Worm (Caenorhabditis elegans) whole organism, young adult: ENCODE measurements around the gene F09G2.2.
A peak's percentile ranks its signal among the peaks of the same experiment; 100 is the strongest.

ENCODE experiments used
- ceh-27 ChIP-seq: fragments of 200-800 bp; sonication (Bioruptor generic); optimal IDR thresholded peaks from 2 replicates; lab custom pipeline; 2018; ENCODE audit warnings: mild to moderate bottlenecking, missing genetic modification characterization, moderate library complexity, missing compliant biosample characterization
- nhr-27 ChIP-seq: fragments of 200-800 bp; sonication (Bioruptor generic); optimal IDR thresholded peaks from 2 replicates; lab custom pipeline; 2018; ENCODE audit warnings: mild to moderate bottlenecking, missing genetic modification characterization, moderate library complexity, missing compliant biosample characterization
- nhr-80 ChIP-seq: sonication (generic microtip); optimal IDR thresholded peaks from 2 replicates; lab custom pipeline; 2016; ENCODE audit warnings: missing genetic modification characterization, missing compliant biosample characterization
- snpc-4 ChIP-seq, 5 experiments: fragments of 150-350 bp in 1 of 5; sonication (generic microtip) in 4 of 5; optimal IDR thresholded peaks; 2 replicates each; lab custom pipeline; 2014 to 2018; ENCODE audit warnings: missing genetic modification characterization in 5 of 5, missing biosample characterization in 3 of 5, antibody characterized with exemption in 2 of 5, mild to moderate bottlenecking in 2 of 5, missing compliant biosample characterization in 2 of 5, missing genotype in 2 of 5, moderate library complexity in 2 of 5, missing genetic modification reagents in 1 of 5
- unc-62 ChIP-seq: fragments of 150-350 bp; optimal IDR thresholded peaks from 2 replicates; lab custom pipeline; 2014; ENCODE audit warnings: missing biosample characterization, missing genetic modification reagents, missing genetic modification characterization
- ztf-25 ChIP-seq: fragments of 200-800 bp; sonication (Bioruptor generic); IDR thresholded peaks from 2 replicates; pipeline ENCODE4 v1.3.6; 2022; ENCODE audit warnings: missing genetic modification reagents, missing genetic modification characterization, missing compliant biosample characterization
- ztf-26 ChIP-seq: sonication (generic microtip); optimal IDR thresholded peaks from 2 replicates; lab custom pipeline; 2017; ENCODE audit warnings: missing genetic modification characterization, missing compliant biosample characterization

- TF ChIP-seq unc-62 (GFP tag; lab: Kevin White, UChicago) (no peak), ceh-27 (GFP tag; lab: Kevin White, UChicago) (peak; percentile 33), ztf-25 (GFP tag; lab: Robert Waterston, UW) (no peak), nhr-27 (no peak), ztf-26 (tag; lab: Kevin White, UChicago) (no peak), nhr-80 (tag; lab: Kevin White, UChicago) (peak; percentile 19), snpc-4 (GFP tag; optimal IDR thresholded peaks at IDR 0.05; lab: Kevin White, UChicago) (no peak), snpc-4 (tag; optimal IDR thresholded peaks at IDR 0.05; lab: Kevin White, UChicago) (peak in 3 of 4 experiments; percentile 45 to 60 (median 45))
These were observed 40.4 kb downstream of the F09G2.2 start, which contains the start of gene hyls-1 for ce11 chrV:7237133-7237532.
